Fruit fly (Drosophila melanogaster): ENCODE data around the gene pb.
A peak's percentile ranks its signal among the peaks of the same experiment; 100 is the strongest.

Gene pb

dm6 chr3R:6683135-6683534, 58.7 kb downstream of the pb start (continued):
- TF ChIP-seq CG2120 (GFP tag; optimal IDR thresholded peaks at IDR 0.05) = no peak
- peak; percentile 91 for TF ChIP-seq Nf-YA (GFP tag; IDR thresholded peaks at IDR 0.05)
- TF ChIP-seq Lpt (GFP tag; optimal IDR thresholded peaks at IDR 0.05) = no peak
- no peak for TF ChIP-seq CG6689 (GFP tag; IDR thresholded peaks at IDR 0.05)
- no peak for TF ChIP-seq nerfin-2 (GFP tag; IDR thresholded peaks at IDR 0.05; ENCODE audit: partially characterized antibody)
- peak; percentile 98 for TF ChIP-seq Nf-YC (tag; optimal IDR thresholded peaks at IDR 0.05)
- TF ChIP-seq CG4820 (GFP tag; optimal IDR thresholded peaks at IDR 0.05) = no peak
- TF ChIP-seq Poxn (GFP tag; IDR thresholded peaks at IDR 0.05) = no peak
- TF ChIP-seq pum (GFP tag; optimal IDR thresholded peaks at IDR 0.05) = no peak

- peak; percentile 62 for TF ChIP-seq sens (GFP tag)
- 0 out of 2 replicates have a peak, but pooled peaks have one; percentile 21 for TF ChIP-seq vvl (GFP tag; IDR thresholded peaks at IDR 0.05)
- TF ChIP-seq Nf-YC (tag; optimal IDR thresholded peaks at IDR 0.05) = peak; percentile 98
- TF ChIP-seq CG10321 (GFP tag; IDR thresholded peaks at IDR 0.05) = peak; percentile 99
- no peak for TF ChIP-seq CG5245 (GFP tag; optimal IDR thresholded peaks at IDR 0.05)
- peak; percentile 20; the same call in 1 of the 2 replicates for TF ChIP-seq Bgb (GFP tag; IDR thresholded peaks at IDR 0.05; ENCODE audit: partially characterized antibody)
- peak; percentile 73; the same call in 1 of the 2 replicates for TF ChIP-seq seq (GFP tag; IDR thresholded peaks at IDR 0.05)
- peak; percentile 10 for TF ChIP-seq pb (GFP tag; optimal IDR thresholded peaks at IDR 0.05)
- no peak for TF ChIP-seq esg (GFP tag; conservative IDR thresholded peaks at IDR 0.05)
- TF ChIP-seq vnd (GFP tag; IDR thresholded peaks at IDR 0.05; ENCODE audit: partially characterized antibody) = no peak
- peak; percentile 68 for TF ChIP-seq Med (GFP tag)
- peak; percentile 4 for TF ChIP-seq CG3995 (GFP tag; optimal IDR thresholded peaks at IDR 0.05)
- TF ChIP-seq CG15479 (GFP tag; optimal IDR thresholded peaks at IDR 0.05) = peak; percentile 61
- TF ChIP-seq Jarid2 (GFP tag; optimal IDR thresholded peaks at IDR 0.05) = peak; percentile 92
- peak; percentile 85 for TF ChIP-seq CG5180 (GFP tag; optimal IDR thresholded peaks at IDR 0.05)
- TF ChIP-seq crol (GFP tag; IDR thresholded peaks at IDR 0.05) = peak; percentile 50
- 0 out of 2 replicates have a peak, but pooled peaks have one; percentile 15 for TF ChIP-seq bbx (GFP tag; IDR thresholded peaks at IDR 0.05; ENCODE audit: partially characterized antibody)
- TF ChIP-seq slou (GFP tag; optimal IDR thresholded peaks at IDR 0.05) = no peak
- 0 out of 2 replicates have a peak, but pooled peaks have one; percentile 17 for TF ChIP-seq Scr (GFP tag; IDR thresholded peaks at IDR 0.05; ENCODE audit: partially characterized antibody)
- TF ChIP-seq kni (GFP tag; optimal IDR thresholded peaks at IDR 0.05) = peak; percentile 23
- TF ChIP-seq GATAe (GFP tag; conservative IDR thresholded peaks at IDR 0.05) = peak; percentile 71
- peak in 1 of 2 experiments; percentile 15 for TF ChIP-seq chif (GFP tag; optimal IDR thresholded peaks at IDR 0.05)
- TF ChIP-seq Tbp (GFP tag; optimal IDR thresholded peaks at IDR 0.05) = no peak
- peak; percentile 76 for TF ChIP-seq Nf-YA (GFP tag; IDR thresholded peaks at IDR 0.05)
- peak; percentile 14 for TF ChIP-seq jing (GFP tag; optimal IDR thresholded peaks at IDR 0.05)
- TF ChIP-seq chm (GFP tag; IDR thresholded peaks at IDR 0.05) = peak; percentile 47; the same call in 1 of the 2 replicates
- TF ChIP-seq Kr (GFP tag; optimal IDR thresholded peaks at IDR 0.05) = no peak
- TF ChIP-seq grn (GFP tag; optimal IDR thresholded peaks at IDR 0.05) = peak; percentile 28
- TF ChIP-seq HLHmδ (GFP tag; optimal IDR thresholded peaks at IDR 0.05) = peak; percentile 61
- peak; percentile 89 for TF ChIP-seq Deaf1 (tag; optimal IDR thresholded peaks at IDR 0.05)
- TF ChIP-seq sqz (GFP tag; optimal IDR thresholded peaks at IDR 0.05) = peak; percentile 67
- TF ChIP-seq ato (GFP tag; IDR thresholded peaks at IDR 0.05; ENCODE audit: partially characterized antibody) = 0 out of 2 replicates have a peak, but pooled peaks have one; percentile 27
- no peak for TF ChIP-seq croc (GFP tag; conservative IDR thresholded peaks at IDR 0.05)
- no peak for TF ChIP-seq Fer1 (GFP tag; optimal IDR thresholded peaks at IDR 0.05)
- peak; percentile 97 for TF ChIP-seq Nf-YB (GFP tag; optimal IDR thresholded peaks at IDR 0.05)
- no peak for TF ChIP-seq CTCF (GFP tag; optimal IDR thresholded peaks at IDR 0.05)
- TF ChIP-seq zen (tag; optimal IDR thresholded peaks at IDR 0.05) = peak; percentile 10
- TF ChIP-seq CG2199 (GFP tag; IDR thresholded peaks at IDR 0.05) = peak; percentile 78; the same call in 2 of the 3 replicates
- TF ChIP-seq CG13287 (GFP tag; IDR thresholded peaks at IDR 0.05; ENCODE audit: partially characterized antibody) = peak; percentile 41; the same call in 1 of the 2 replicates
- peak; percentile 32 for TF ChIP-seq CoRest (tag; optimal IDR thresholded peaks at IDR 0.05)
- TF ChIP-seq lab (GFP tag; optimal IDR thresholded peaks at IDR 0.05) = peak; percentile 85
- 0 out of 3 replicates have a peak, but pooled peaks have one; percentile 54 for TF ChIP-seq Opbp (GFP tag; IDR thresholded peaks at IDR 0.05; ENCODE audit: partially characterized antibody)
Measured at dm6 chr3R:6678480-6678879, 63.4 kb downstream of the pb start, which contains the start of gene lab. Gene lab (minus strand): TSS chr3R:6678590.

Data from whole organism, embryonic.